Worm (Caenorhabditis elegans): Measurements from ENCODE around the gene C07D10.1.

Gene C07D10.1

DNA sequence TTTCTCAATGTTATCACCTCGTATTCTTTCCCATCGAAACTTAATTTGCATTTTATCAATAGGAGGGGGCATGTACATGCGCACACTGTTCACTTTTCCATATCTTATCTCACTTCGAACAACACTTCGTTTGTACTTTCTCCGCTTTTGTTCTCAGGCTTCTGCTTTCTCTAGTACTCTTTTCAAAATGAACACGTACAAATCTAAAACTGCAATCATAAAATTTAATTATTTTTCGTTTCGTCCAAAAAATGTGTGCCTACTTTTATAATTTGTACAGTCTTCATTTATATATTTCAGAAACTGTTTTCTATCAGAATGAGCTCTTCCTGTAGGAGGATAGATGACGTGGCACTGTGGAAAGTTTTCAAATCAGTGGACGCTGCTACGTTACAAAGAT is at the start of gene C07D10.1:
C07D10.1 (plus strand) TSS at position 301 of the 400 bp plus-strand sequence.
- TF ChIP-seq ets-4 (tag; optimal IDR thresholded peaks at IDR 0.05) (no peak), elt-2 (tag; optimal IDR thresholded peaks at IDR 0.05) (peak; percentile 11)

DNA sequence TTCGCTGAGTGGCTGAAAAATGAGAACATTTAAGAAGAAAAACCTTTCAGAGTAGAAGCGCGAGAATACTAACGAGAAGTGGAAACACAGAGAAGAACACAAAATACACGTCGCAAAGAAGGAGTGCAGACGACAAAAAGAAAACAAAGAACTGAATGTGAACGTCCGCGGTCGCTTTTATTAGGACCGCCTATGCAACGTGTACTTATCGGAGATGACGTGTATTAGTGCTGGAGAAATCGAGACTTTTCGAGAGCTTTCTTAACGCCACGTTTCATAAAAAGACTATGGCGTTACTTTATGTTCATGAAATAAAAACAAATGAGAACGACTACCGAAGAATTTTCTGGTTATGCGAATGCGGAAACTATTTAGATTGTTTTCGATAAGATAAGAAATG is 46.3 kb upstream of the C07D10.1 start, which contains the start of gene hsp-4:
hsp-4 (minus strand) TSS at position 139 of the 400 bp plus-strand sequence.
- TF ChIP-seq elt-2 (tag; optimal IDR thresholded peaks at IDR 0.05) = peak; percentile 1
- TF ChIP-seq unc-86 (tag; optimal IDR thresholded peaks at IDR 0.05) = no peak

DNA sequence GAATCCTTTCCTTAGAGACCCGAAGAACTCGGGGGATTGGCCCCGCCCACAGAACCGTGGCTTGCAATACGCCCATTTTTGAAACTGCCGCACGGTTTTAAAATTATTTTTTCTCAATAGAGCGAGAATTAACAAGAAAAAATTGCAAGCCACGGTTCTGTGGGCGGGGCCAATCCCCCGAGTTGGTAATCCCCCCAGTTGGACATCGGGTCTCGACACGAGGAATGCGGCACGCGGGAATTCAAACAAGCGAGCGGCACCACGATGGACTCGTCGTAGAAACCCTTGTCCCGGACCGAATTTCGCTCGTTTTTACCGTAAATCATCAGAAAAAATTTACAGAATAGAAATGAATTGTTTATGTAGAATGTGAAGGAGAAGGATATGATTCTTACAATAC is 45.8 kb upstream of the C07D10.1 start:
- no peak for TF ChIP-seq lin-11 (tag; optimal IDR thresholded peaks at IDR 0.05)
- no peak for TF ChIP-seq ceh-34 (tag; optimal IDR thresholded peaks at IDR 0.05)
- no peak for TF ChIP-seq C08G9.2 (tag; optimal IDR thresholded peaks at IDR 0.05)
- no peak for TF ChIP-seq ceh-14 (tag; optimal IDR thresholded peaks at IDR 0.05)
- no peak for TF ChIP-seq Y22D7AL.16 (tag; optimal IDR thresholded peaks at IDR 0.05)
- TF ChIP-seq fkh-10 (GFP tag; optimal IDR thresholded peaks at IDR 0.05) = no peak
- no peak for TF ChIP-seq ahr-1 (tag; optimal IDR thresholded peaks at IDR 0.05)
- TF ChIP-seq zip-5 (tag; optimal IDR thresholded peaks at IDR 0.05) = no peak
- no peak for TF ChIP-seq ztf-16 (tag; optimal IDR thresholded peaks at IDR 0.05)
- TF ChIP-seq unc-86 (tag; optimal IDR thresholded peaks at IDR 0.05) = no peak
- no peak for TF ChIP-seq rnt-1 (tag; optimal IDR thresholded peaks at IDR 0.05)
- no peak for TF ChIP-seq elt-4 (tag; optimal IDR thresholded peaks at IDR 0.05)
- TF ChIP-seq ama-1 (optimal IDR thresholded peaks at IDR 0.05) = no peak
- TF ChIP-seq tbx-2 (tag; optimal IDR thresholded peaks at IDR 0.05) = no peak

DNA sequence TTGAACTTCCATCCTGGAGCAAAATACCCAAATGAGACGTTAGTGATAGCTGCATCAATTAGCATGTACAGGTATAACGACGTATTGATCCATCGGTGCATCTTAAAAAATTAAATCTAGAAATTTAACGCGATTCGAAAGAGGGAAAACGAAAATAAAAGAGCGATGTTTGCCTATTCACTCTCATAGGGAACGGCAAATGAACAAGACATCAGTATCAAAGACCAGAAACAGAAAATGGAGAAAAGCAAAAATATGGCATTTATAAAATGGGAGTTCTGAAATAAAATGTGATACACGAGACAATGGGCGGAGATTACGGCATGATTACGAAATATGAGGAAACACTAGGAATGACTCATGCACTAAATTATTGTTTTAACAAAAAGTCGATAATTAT is 42.5 kb upstream of the C07D10.1 start, which contains the start of gene haf-2:
haf-2 (minus strand) TSS at position 101 of the 400 bp plus-strand sequence.
- TF ChIP-seq C08G9.2 (tag; optimal IDR thresholded peaks at IDR 0.05) (no peak), che-1 (tag; optimal IDR thresholded peaks at IDR 0.05) (no peak), tbx-7 (tag; optimal IDR thresholded peaks at IDR 0.05) (no peak), pqm-1 (tag; optimal IDR thresholded peaks at IDR 0.05) (no peak), nhr-11 (tag; optimal IDR thresholded peaks at IDR 0.05) (no peak), odd-2 (tag; optimal IDR thresholded peaks at IDR 0.05) (no peak), sox-4 (tag; optimal IDR thresholded peaks at IDR 0.05) (no peak), hlh-30 (tag; optimal IDR thresholded peaks at IDR 0.05; ENCODE audit: insufficient read depth) (no peak), pha-2 (tag; optimal IDR thresholded peaks at IDR 0.05) (no peak), T23F11.4 (GFP tag; optimal IDR thresholded peaks at IDR 0.05) (no peak), rnt-1 (tag; optimal IDR thresholded peaks at IDR 0.05) (no peak), fkh-6 (tag; optimal IDR thresholded peaks at IDR 0.05) (no peak)

DNA sequence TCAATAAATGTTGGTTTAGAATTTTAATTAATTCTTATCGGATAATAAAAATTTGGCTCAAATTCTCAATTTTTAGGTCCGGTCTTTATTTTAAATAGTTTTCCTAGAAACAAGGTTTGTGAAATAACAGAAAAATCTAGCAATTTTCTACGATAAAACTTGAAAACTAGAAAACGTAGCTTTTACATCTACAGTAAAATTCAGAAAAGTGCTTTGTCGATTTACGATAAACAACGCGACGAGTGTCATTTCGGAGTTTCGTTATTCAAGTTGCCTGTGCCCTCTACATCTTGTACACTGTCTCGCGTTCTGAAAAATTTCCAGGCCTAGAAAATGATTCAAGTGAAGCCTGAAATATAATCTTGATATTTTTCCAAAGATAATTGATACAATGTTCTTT is 42.0 kb upstream of the C07D10.1 start:
- TF ChIP-seq syd-9 (tag; optimal IDR thresholded peaks at IDR 0.05) (no peak), pha-4 (tag; optimal IDR thresholded peaks at IDR 0.05) (no peak), mec-3 (tag; optimal IDR thresholded peaks at IDR 0.05; ENCODE audit: borderline replicate concordance) (no peak), sox-2 (GFP tag; IDR thresholded peaks at IDR 0.05) (no peak), C08G9.2 (tag; optimal IDR thresholded peaks at IDR 0.05) (no peak), ttx-3 (tag; optimal IDR thresholded peaks at IDR 0.05) (no peak), pag-3 (tag; optimal IDR thresholded peaks at IDR 0.05; ENCODE audit: borderline replicate concordance) (no peak), fkh-6 (tag; optimal IDR thresholded peaks at IDR 0.05) (no peak), unc-86 (tag; optimal IDR thresholded peaks at IDR 0.05) (no peak), ceh-22 (tag; optimal IDR thresholded peaks at IDR 0.05) (no peak)

DNA sequence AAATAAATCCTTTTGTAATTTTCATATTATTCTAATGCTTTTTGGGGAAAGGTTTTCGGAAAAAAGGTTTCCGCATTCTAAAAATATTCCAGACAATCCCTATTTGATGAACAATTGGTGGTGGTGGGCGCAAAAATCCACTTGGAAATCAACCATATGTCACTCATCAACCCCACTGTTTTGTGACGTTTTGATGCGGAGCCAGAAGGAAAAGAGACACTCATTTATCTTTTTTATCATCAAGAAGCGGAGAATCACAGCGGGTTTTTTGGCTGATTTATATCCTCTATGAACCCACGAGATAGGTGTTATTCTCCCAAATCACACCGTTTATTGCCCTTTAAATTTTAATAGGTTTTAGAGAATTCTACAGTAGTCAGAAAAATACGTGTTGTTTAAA is 41.6 kb upstream of the C07D10.1 start:
- TF ChIP-seq syd-9 (tag; optimal IDR thresholded peaks at IDR 0.05) (no peak), elt-4 (tag; optimal IDR thresholded peaks at IDR 0.05) (no peak), ceh-48 (tag; optimal IDR thresholded peaks at IDR 0.05) (no peak), sox-4 (tag; optimal IDR thresholded peaks at IDR 0.05) (no peak), ceh-18 (tag; optimal IDR thresholded peaks at IDR 0.05) (no peak), fkh-6 (tag; optimal IDR thresholded peaks at IDR 0.05) (no peak), ama-1 (optimal IDR thresholded peaks at IDR 0.05) (no peak), nhr-11 (tag; optimal IDR thresholded peaks at IDR 0.05) (no peak), K02D7.2 (tag; optimal IDR thresholded peaks at IDR 0.05) (no peak), ref-2 (tag; optimal IDR thresholded peaks at IDR 0.05) (no peak)

Measured in whole organism, late embryonic.